Worm (Caenorhabditis elegans) whole organism, L4 larva: ENCODE data around the gene tkr-3.

Source experiments
- D1046.2 ChIP-seq: fragments of 200-800 bp; sonication (Bioruptor generic); IDR thresholded peaks from 2 replicates; pipeline ENCODE4 v1.3.6; 2022; ENCODE audit warnings: missing genetic modification characterization, missing compliant biosample characterization
- T20F7.1 ChIP-seq: fragments of 200-800 bp; sonication (Bioruptor generic); optimal IDR thresholded peaks from 2 replicates; lab custom pipeline; 2018; ENCODE audit warnings: mild to moderate bottlenecking, missing genetic modification characterization, missing compliant biosample characterization
- Y48G9A.11 ChIP-seq: fragments of 200-800 bp; sonication (Bioruptor generic); IDR thresholded peaks from 2 replicates; pipeline ENCODE4 v1.3.6; 2022; ENCODE audit warnings: missing genetic modification reagents, missing genetic modification characterization, missing compliant biosample characterization
- Y5F2A.4 ChIP-seq: fragments of 200-800 bp; sonication (Bioruptor generic); optimal IDR thresholded peaks from 2 replicates; lab custom pipeline; 2018; ENCODE audit warnings: mild to moderate bottlenecking, missing genetic modification characterization, missing compliant biosample characterization
- Y75B8A.6 ChIP-seq: fragments of 200-800 bp; sonication (Bioruptor generic); IDR thresholded peaks from 2 replicates; pipeline ENCODE4 v1.3.6; 2022; ENCODE audit warnings: missing genetic modification reagents, missing genetic modification characterization, missing compliant biosample characterization
- ZK337.2 ChIP-seq: fragments of 200-800 bp; sonication (Bioruptor generic); IDR thresholded peaks from 2 replicates; pipeline ENCODE4 v1.3.6; 2022; ENCODE audit warnings: missing genetic modification reagents, missing genetic modification characterization, missing compliant biosample characterization
- aha-1 ChIP-seq: fragments of 150-350 bp; peaks from one replicate; lab custom pipeline; 2014; ENCODE audit warnings: missing biosample characterization, missing genetic modification characterization
- ama-1 ChIP-seq: fragments of 150-350 bp; optimal IDR thresholded peaks from 2 replicates; lab custom pipeline; 2014; ENCODE audit warnings: inconsistent platforms, mixed read lengths
- ceh-20 ChIP-seq: fragments of 200-800 bp; sonication (Bioruptor generic); IDR thresholded peaks from 2 replicates; pipeline ENCODE4 v1.3.6; 2022; ENCODE audit warnings: missing genetic modification reagents, missing genetic modification characterization, missing compliant biosample characterization
- ceh-28 ChIP-seq: fragments of 150-350 bp; optimal IDR thresholded peaks from 2 replicates; lab custom pipeline; 2014; ENCODE audit warnings: missing biosample characterization, missing genetic modification reagents, missing genetic modification characterization
- daf-16 ChIP-seq, 3 experiments: sonication (generic microtip); optimal IDR thresholded peaks; 2 replicates each; lab custom pipeline; 2016 to 2017; ENCODE audit warnings: missing genetic modification characterization in 3 of 3, missing genetic modification reagents in 3 of 3, mild to moderate bottlenecking in 2 of 3, missing compliant biosample characterization in 2 of 3, missing biosample characterization in 1 of 3, moderate library complexity in 1 of 3
- dmd-6 ChIP-seq: fragments of 200-800 bp; sonication (Bioruptor generic); IDR thresholded peaks from 2 replicates; pipeline ENCODE4 v1.3.6; 2022; ENCODE audit warnings: missing genetic modification reagents, missing genetic modification characterization, missing compliant biosample characterization
- dmd-8 ChIP-seq: fragments of 200-800 bp; sonication (Bioruptor generic); IDR thresholded peaks from 2 replicates; pipeline ENCODE4 v1.3.6; 2022; ENCODE audit warnings: missing genetic modification characterization, missing compliant biosample characterization
- dve-1 ChIP-seq: sonication (generic microtip); optimal IDR thresholded peaks from 2 replicates; lab custom pipeline; 2017; ENCODE audit warnings: antibody characterized with exemption, mild to moderate bottlenecking, missing genetic modification characterization, missing compliant biosample characterization; ENCODE audit not compliant: insufficient read depth
- egl-43 ChIP-seq: fragments of 200-800 bp; sonication (Bioruptor generic); IDR thresholded peaks from 2 replicates; pipeline ENCODE4 v1.3.6; 2022; ENCODE audit warnings: missing genetic modification reagents, missing genetic modification characterization, missing compliant biosample characterization
- fkh-10 ChIP-seq: fragments of 150-350 bp; optimal IDR thresholded peaks from 2 replicates; lab custom pipeline; 2014; ENCODE audit warnings: missing biosample characterization, missing genetic modification reagents, missing genetic modification characterization
- gei-8 ChIP-seq: fragments of 200-800 bp; sonication (Bioruptor generic); optimal IDR thresholded peaks from 2 replicates; lab custom pipeline; 2018; ENCODE audit warnings: mild to moderate bottlenecking, missing genetic modification characterization, missing compliant biosample characterization
- hlh-11 ChIP-seq: fragments of 200-800 bp; sonication (Bioruptor generic); optimal IDR thresholded peaks from 2 replicates; lab custom pipeline; 2018; ENCODE audit warnings: mild to moderate bottlenecking, missing genetic modification characterization, missing compliant biosample characterization
- hlh-30 ChIP-seq: sonication (generic microtip); optimal IDR thresholded peaks from 2 replicates; lab custom pipeline; 2017; ENCODE audit warnings: antibody characterized with exemption, mild to moderate bottlenecking, missing genetic modification characterization, missing compliant biosample characterization; ENCODE audit not compliant: insufficient read depth
- lin-1 ChIP-seq: fragments of 200-800 bp; sonication (Bioruptor generic); IDR thresholded peaks from 2 replicates; pipeline ENCODE4 v1.3.6; 2022; ENCODE audit warnings: missing genetic modification reagents, missing genetic modification characterization, missing compliant biosample characterization
- lin-38 ChIP-seq: fragments of 200-800 bp; sonication (Bioruptor generic); IDR thresholded peaks from 2 replicates; pipeline ENCODE4 v1.3.6; 2022; ENCODE audit warnings: missing genetic modification reagents, missing genetic modification characterization, missing compliant biosample characterization
- lsy-2 ChIP-seq, 2 experiments: fragments of 150-350 bp in 1 of 2; sonication (generic microtip) in 1 of 2; optimal IDR thresholded peaks; 2 replicates each; lab custom pipeline; 2014 to 2017; ENCODE audit warnings: missing biosample characterization in 2 of 2, missing genetic modification characterization in 2 of 2
- madf-9 ChIP-seq: fragments of 200-800 bp; sonication (Bioruptor generic); conservative IDR thresholded peaks from 2 replicates; pipeline ENCODE4 v1.3.6; 2022; ENCODE audit warnings: missing genetic modification reagents, missing genetic modification characterization, missing compliant biosample characterization
- mdl-1 ChIP-seq, 2 experiments: fragments of 150-350 bp in 1 of 2; sonication (generic microtip) in 1 of 2; optimal IDR thresholded peaks; 2 replicates each; lab custom pipeline; 2014 to 2017; ENCODE audit warnings: missing biosample characterization in 2 of 2, missing genetic modification characterization in 2 of 2
- mdt-29 ChIP-seq: fragments of 200-800 bp; sonication (Bioruptor generic); IDR thresholded peaks from 2 replicates; pipeline ENCODE4 v1.3.6; 2022; ENCODE audit warnings: missing genetic modification reagents, missing genetic modification characterization, missing compliant biosample characterization
- mep-1 ChIP-seq: fragments of 150-350 bp; sonication (generic microtip); optimal IDR thresholded peaks from 3 replicates; lab custom pipeline; 2014; ENCODE audit warnings: missing biosample characterization, missing genetic modification characterization
- mes-2 ChIP-seq: sonication (generic microtip); optimal IDR thresholded peaks from 2 replicates; lab custom pipeline; 2016; ENCODE audit warnings: missing genotype, mild to moderate bottlenecking, missing genetic modification characterization, missing compliant biosample characterization; ENCODE audit not compliant: poor library complexity, severe bottlenecking
- mxl-3 ChIP-seq: fragments of 200-800 bp; sonication (Bioruptor generic); optimal IDR thresholded peaks from 2 replicates; lab custom pipeline; 2018; ENCODE audit warnings: mild to moderate bottlenecking, missing genetic modification characterization, missing compliant biosample characterization
- nhr-28 ChIP-seq: fragments of 150-350 bp; optimal IDR thresholded peaks from 2 replicates; lab custom pipeline; 2014; ENCODE audit warnings: missing biosample characterization, missing genetic modification characterization
- nhr-48 ChIP-seq: sonication (generic microtip); optimal IDR thresholded peaks from 2 replicates; lab custom pipeline; 2016; ENCODE audit warnings: mild to moderate bottlenecking, missing genetic modification characterization, missing compliant biosample characterization
- nhr-77 ChIP-seq: fragments of 150-350 bp; optimal IDR thresholded peaks from 2 replicates; lab custom pipeline; 2014; ENCODE audit warnings: missing biosample characterization, missing genetic modification characterization
- php-3 ChIP-seq: fragments of 200-800 bp; sonication (Bioruptor generic); IDR thresholded peaks from 2 replicates; pipeline ENCODE4 v1.3.6; 2022; ENCODE audit warnings: missing genetic modification reagents, missing genetic modification characterization, missing compliant biosample characterization
- pqm-1 ChIP-seq: sonication (generic microtip); optimal IDR thresholded peaks from 2 replicates; lab custom pipeline; 2017; ENCODE audit warnings: missing biosample characterization, missing genetic modification characterization
- rbr-2 ChIP-seq: sonication (generic microtip); optimal IDR thresholded peaks from 2 replicates; lab custom pipeline; 2016; ENCODE audit warnings: missing genotype, missing genetic modification characterization, missing compliant biosample characterization
- saeg-2 ChIP-seq: fragments of 200-800 bp; sonication (Bioruptor generic); IDR thresholded peaks from 2 replicates; pipeline ENCODE4 v1.3.6; 2022; ENCODE audit warnings: missing genetic modification reagents, missing genetic modification characterization, missing compliant biosample characterization
- sdz-12 ChIP-seq: fragments of 200-800 bp; sonication (Bioruptor generic); optimal IDR thresholded peaks from 2 replicates; lab custom pipeline; 2018; ENCODE audit warnings: mild to moderate bottlenecking, missing genetic modification characterization, missing compliant biosample characterization
- snpc-1.2 ChIP-seq: fragments of 200-800 bp; sonication (Bioruptor generic); IDR thresholded peaks from 2 replicates; pipeline ENCODE4 v1.3.6; 2022; ENCODE audit warnings: missing genetic modification reagents, missing genetic modification characterization, missing compliant biosample characterization
- unc-39 ChIP-seq: sonication (generic microtip); optimal IDR thresholded peaks from 2 replicates; lab custom pipeline; 2017; ENCODE audit warnings: missing biosample characterization, missing genetic modification characterization
- unc-62 ChIP-seq, 3 experiments: fragments of 150-350 bp in 1 of 3; sonication (generic microtip); optimal IDR thresholded peaks in 2 of 3; peaks in 1 of 3; 1 replicate in 1 of 3; 2 replicates in 2 of 3; lab custom pipeline; 2014 to 2017; ENCODE audit warnings: missing biosample characterization in 3 of 3, missing genetic modification characterization in 3 of 3, missing genetic modification reagents in 3 of 3, missing genotype in 1 of 3
- vab-7 ChIP-seq: fragments of 200-800 bp; sonication (Bioruptor generic); IDR thresholded peaks from 2 replicates; pipeline ENCODE4 v1.3.6; 2022; ENCODE audit warnings: missing genetic modification reagents, missing genetic modification characterization, missing compliant biosample characterization
- zfp-3 ChIP-seq: fragments of 200-800 bp; sonication (Bioruptor generic); conservative IDR thresholded peaks from 2 replicates; pipeline ENCODE4 v1.3.6; 2022; ENCODE audit warnings: missing genetic modification reagents, missing genetic modification characterization, missing compliant biosample characterization

Gene tkr-3

ce11 chrIV:5088814-5089322 is 33.0 kb downstream of the tkr-3 start, which contains the start of gene ivd-1:
Gene ivd-1, minus strand, starts transcription at chrIV:5088864.
- TF ChIP-seq nhr-28 (tag; lab: Kevin White, UChicago), result no peak
- TF ChIP-seq T20F7.1 (GFP tag; lab: Kevin White, UChicago), result no peak
- no peak for TF ChIP-seq sdz-12
- TF ChIP-seq hlh-30, result peak; percentile 88
- no peak for TF ChIP-seq daf-16 (GFP tag; optimal IDR thresholded peaks at IDR 0.05; lab: Kevin White, UChicago)
- TF ChIP-seq daf-16 (tag; optimal IDR thresholded peaks at IDR 0.05; lab: Kevin White, UChicago), result peak; percentile 60
- TF ChIP-seq nhr-77, result no peak
- no peak for TF ChIP-seq mdt-29
- peak; percentile 38 for TF ChIP-seq mes-2 (tag; lab: Kevin White, UChicago)
- TF ChIP-seq Y48G9A.11 (GFP tag; lab: Robert Waterston, UW), result no peak
- TF ChIP-seq saeg-2 (GFP tag; lab: Robert Waterston, UW), result no peak
- TF ChIP-seq dmd-6 (GFP tag; lab: Robert Waterston, UW), result peak; percentile 83
- TF ChIP-seq php-3 (GFP tag; lab: Robert Waterston, UW), result no peak
- no peak for TF ChIP-seq ZK337.2 (GFP tag; lab: Robert Waterston, UW)
- TF ChIP-seq Y5F2A.4 (GFP tag; lab: Kevin White, UChicago), result no peak
- peak; percentile 29 for TF ChIP-seq nhr-48
- TF ChIP-seq mdl-1 (tag; optimal IDR thresholded peaks at IDR 0.05; lab: Kevin White, UChicago), result peak in 1 of 2 experiments; percentile 77
- TF ChIP-seq pqm-1, result peak; percentile 21
- TF ChIP-seq unc-62 (GFP tag; optimal IDR thresholded peaks at IDR 0.05 in 1 of 2; lab: Kevin White, UChicago), result peak in 1 of 2 experiments; percentile 68
- no peak for TF ChIP-seq unc-62 (tag; optimal IDR thresholded peaks at IDR 0.05; lab: Kevin White, UChicago)
- no peak for TF ChIP-seq gei-8 (GFP tag; lab: Kevin White, UChicago)
- peak; percentile 46 for TF ChIP-seq aha-1
- TF ChIP-seq fkh-10, result no peak
- TF ChIP-seq rbr-2 (tag; lab: Kevin White, UChicago), result no peak
- no peak for TF ChIP-seq madf-9 (GFP tag; lab: Robert Waterston, UW)
- 0 out of 2 replicates have a peak, but pooled peaks have one; percentile 14 for TF ChIP-seq snpc-1.2
- peak; percentile 50 for TF ChIP-seq mep-1 (tag; lab: Kevin White, UChicago)
- TF ChIP-seq lsy-2 (tag; optimal IDR thresholded peaks at IDR 0.05; lab: Kevin White, UChicago), result peak in 1 of 2 experiments; percentile 48
- TF ChIP-seq hlh-11, result peak; percentile 77
- TF ChIP-seq mxl-3 (GFP tag; lab: Kevin White, UChicago), result peak; percentile 75
- TF ChIP-seq dve-1 (tag; lab: Kevin White, UChicago), result peak; percentile 75
- TF ChIP-seq, all 104 proteins: peak for 15

ce11 chrIV:5086961-5087326 is 35.0 kb downstream of the tkr-3 start:
- peak; percentile 46; the same call in 1 of the 2 replicates for TF ChIP-seq ceh-20 (GFP tag; lab: Robert Waterston, UW)
- TF ChIP-seq egl-43 (GFP tag; lab: Robert Waterston, UW), result peak; percentile 18
- no peak; the same call in 1 of the 2 replicates for TF ChIP-seq lin-38 (GFP tag; lab: Robert Waterston, UW)
- no peak for TF ChIP-seq unc-39 (tag; lab: Kevin White, UChicago)
- no peak for TF ChIP-seq ceh-28 (tag; lab: Kevin White, UChicago)
- peak; percentile 4 for TF ChIP-seq ama-1 (lab: Kevin White, UChicago)
- TF ChIP-seq saeg-2 (GFP tag; lab: Robert Waterston, UW), result 0 out of 2 replicates have a peak, but pooled peaks have one; percentile 14
- TF ChIP-seq vab-7 (GFP tag; lab: Robert Waterston, UW), result no peak
- TF ChIP-seq snpc-1.2, result peak; percentile 11; the same call in 1 of the 2 replicates
- peak; percentile 11 for TF ChIP-seq rbr-2 (tag; lab: Kevin White, UChicago)
- no peak for TF ChIP-seq Y5F2A.4 (GFP tag; lab: Kevin White, UChicago)
- TF ChIP-seq zfp-3 (GFP tag; lab: Robert Waterston, UW), result 0 out of 2 replicates have a peak, but pooled peaks have one; percentile 50
- TF ChIP-seq lin-1 (GFP tag; lab: Robert Waterston, UW), result 0 out of 2 replicates have a peak, but pooled peaks have one; percentile 10
- TF ChIP-seq dmd-8 (GFP tag; lab: Robert Waterston, UW), result 0 out of 2 replicates have a peak, but pooled peaks have one; percentile 37
- 0 out of 2 replicates have a peak, but pooled peaks have one; percentile 9 for TF ChIP-seq Y75B8A.6
- TF ChIP-seq D1046.2, result 0 out of 2 replicates have a peak, but pooled peaks have one; percentile 8
- peak; percentile 12; the same call in 1 of the 2 replicates for TF ChIP-seq dmd-6 (GFP tag; lab: Robert Waterston, UW)
- TF ChIP-seq unc-62 (GFP tag; optimal IDR thresholded peaks at IDR 0.05 in 1 of 2; lab: Kevin White, UChicago), result peak in 1 of 2 experiments; percentile 80
- no peak for TF ChIP-seq unc-62 (tag; optimal IDR thresholded peaks at IDR 0.05; lab: Kevin White, UChicago)
